Worm (Caenorhabditis elegans) whole organism, L1 larva: ENCODE data around the gene cyn-9.

Source experiments
- blmp-1 ChIP-seq: fragments of 150-350 bp; optimal IDR thresholded peaks from 2 replicates; lab custom pipeline; 2014; ENCODE audit warnings: missing biosample characterization, missing genetic modification characterization
- irx-1 ChIP-seq: sonication (generic microtip); optimal IDR thresholded peaks from 2 replicates; lab custom pipeline; 2016; ENCODE audit warnings: missing genetic modification characterization, missing compliant biosample characterization
- mef-2 ChIP-seq: fragments of 150-350 bp; optimal IDR thresholded peaks from 2 replicates; lab custom pipeline; 2014; ENCODE audit warnings: missing biosample characterization, missing genetic modification characterization
- nhr-76 ChIP-seq: sonication (generic microtip); optimal IDR thresholded peaks from 2 replicates; lab custom pipeline; 2017; ENCODE audit warnings: missing biosample characterization, missing genetic modification characterization
- nhr-90 ChIP-seq: sonication (generic microtip); optimal IDR thresholded peaks from 2 replicates; lab custom pipeline; 2016; ENCODE audit warnings: mild to moderate bottlenecking, missing genetic modification characterization, missing compliant biosample characterization; ENCODE audit not compliant: poor library complexity
- unc-62 ChIP-seq: fragments of 150-350 bp; optimal IDR thresholded peaks from 2 replicates; lab custom pipeline; 2014; ENCODE audit warnings: missing biosample characterization, missing genetic modification reagents, missing genetic modification characterization

- TF ChIP-seq mef-2 (no peak), nhr-76 (tag; lab: Kevin White, UChicago) (no peak), irx-1 (no peak), blmp-1 (tag; lab: Kevin White, UChicago) (no peak), nhr-90 (tag; lab: Kevin White, UChicago) (no peak), unc-62 (GFP tag; lab: Kevin White, UChicago) (no peak)
Measured at ce11 chrIII:3692516-3692915, 6.9 kb downstream of the cyn-9 start.
